Worm (Caenorhabditis elegans): Measurements from ENCODE around the gene ZK829.9.

Gene ZK829.9

ce11 chrIV:11970171-11970570 is at the start of gene ZK829.9:
TSS of gene ZK829.9 (plus strand) at chrIV:11970534.
- TF ChIP-seq mbf-1 (tag; optimal IDR thresholded peaks at IDR 0.05) (no peak), sma-3 (GFP tag; optimal IDR thresholded peaks at IDR 0.05) (no peak), elt-1 (tag; optimal IDR thresholded peaks at IDR 0.05) (no peak), alr-1 (tag; optimal IDR thresholded peaks at IDR 0.05) (no peak), nhr-10 (tag; optimal IDR thresholded peaks at IDR 0.05) (no peak), ceh-82 (tag; optimal IDR thresholded peaks at IDR 0.05) (no peak), nhr-25 (tag; optimal IDR thresholded peaks at IDR 0.05) (no peak)

- TF ChIP-seq nhr-21 (tag; optimal IDR thresholded peaks at IDR 0.05) (no peak), alr-1 (tag; optimal IDR thresholded peaks at IDR 0.05) (no peak), ceh-82 (tag; optimal IDR thresholded peaks at IDR 0.05) (no peak), snpc-4 (tag; optimal IDR thresholded peaks at IDR 0.05) (no peak), F13H6.1 (tag; optimal IDR thresholded peaks at IDR 0.05) (no peak), unc-62 (GFP tag; optimal IDR thresholded peaks at IDR 0.05) (no peak), zag-1 (tag; optimal IDR thresholded peaks at IDR 0.05) (no peak), Y55F3AM.14 (GFP tag; optimal IDR thresholded peaks at IDR 0.05) (no peak), R02D3.7 (tag; optimal IDR thresholded peaks at IDR 0.05) (no peak), gmeb-1 (tag; optimal IDR thresholded peaks at IDR 0.05) (no peak), unc-55 (GFP tag; optimal IDR thresholded peaks at IDR 0.05) (no peak), sma-9 (GFP tag; optimal IDR thresholded peaks at IDR 0.05) (no peak), sma-9 (tag; optimal IDR thresholded peaks at IDR 0.05) (no peak), nhr-237 (tag; optimal IDR thresholded peaks at IDR 0.05) (no peak), crh-2 (tag; optimal IDR thresholded peaks at IDR 0.05) (no peak), nhr-129 (tag; optimal IDR thresholded peaks at IDR 0.05) (no peak), nhr-23 (tag; optimal IDR thresholded peaks at IDR 0.05) (no peak), ztf-11 (tag; optimal IDR thresholded peaks at IDR 0.05) (no peak)
These were observed 48.3 kb upstream of the ZK829.9 start, which contains the start of gene ZK822.1 for ce11 chrIV:11922011-11922410. TSS of gene ZK822.1 (minus strand) at chrIV:11922131.

ce11 chrIV:11923074-11923473 is 47.3 kb upstream of the ZK829.9 start, which contains the start of gene srlf-31:
TSS of gene srlf-31 (minus strand) at chrIV:11923174.
- TF ChIP-seq Y55F3AM.14 (GFP tag; optimal IDR thresholded peaks at IDR 0.05) (no peak), elt-3 (tag; optimal IDR thresholded peaks at IDR 0.05) (no peak), lsy-2 (tag; optimal IDR thresholded peaks at IDR 0.05) (no peak), ceh-82 (tag; optimal IDR thresholded peaks at IDR 0.05) (no peak), mdl-1 (tag; optimal IDR thresholded peaks at IDR 0.05) (no peak), egl-27 (tag; optimal IDR thresholded peaks at IDR 0.05) (no peak), zag-1 (tag; optimal IDR thresholded peaks at IDR 0.05) (no peak), nhr-12 (tag; optimal IDR thresholded peaks at IDR 0.05) (no peak), lin-11 (tag; optimal IDR thresholded peaks at IDR 0.05) (no peak), C34F6.9 (tag; optimal IDR thresholded peaks at IDR 0.05) (no peak), nhr-10 (tag; optimal IDR thresholded peaks at IDR 0.05) (no peak), nhr-237 (tag; optimal IDR thresholded peaks at IDR 0.05) (no peak), dmd-4 (tag; optimal IDR thresholded peaks at IDR 0.05) (no peak), sem-4 (tag; optimal IDR thresholded peaks at IDR 0.05) (no peak), ztf-1 (GFP tag; conservative IDR thresholded peaks at IDR 0.05) (no peak), fos-1 (tag; optimal IDR thresholded peaks at IDR 0.05) (no peak), elt-1 (tag; optimal IDR thresholded peaks at IDR 0.05) (no peak)

ce11 chrIV:11924092-11924491 is 46.2 kb upstream of the ZK829.9 start:
- TF ChIP-seq snpc-4 (tag; optimal IDR thresholded peaks at IDR 0.05) (no peak), blmp-1 (tag; optimal IDR thresholded peaks at IDR 0.05; ENCODE audit: insufficient read depth) (no peak), elt-1 (tag; optimal IDR thresholded peaks at IDR 0.05) (no peak), nhr-77 (tag; optimal IDR thresholded peaks at IDR 0.05) (no peak)

Measured in whole organism, L2 larva.